Worm (Caenorhabditis elegans) whole organism, L3 larva: ENCODE measurements around the gene F02E8.4.
A peak's percentile ranks its signal among the peaks of the same experiment; 100 is the strongest.

ENCODE experiments used
- R02D3.7 ChIP-seq: fragments of 150-350 bp; optimal IDR thresholded peaks from 2 replicates; lab custom pipeline; 2014; ENCODE audit warnings: missing biosample characterization, missing genetic modification characterization
- ZK546.5 ChIP-seq: sonication (generic microtip); optimal IDR thresholded peaks from 2 replicates; lab custom pipeline; 2017; ENCODE audit warnings: missing biosample characterization, missing genetic modification characterization
- aly-2 ChIP-seq: fragments of 150-350 bp; optimal IDR thresholded peaks from 2 replicates; lab custom pipeline; 2014; ENCODE audit warnings: missing biosample characterization, missing genetic modification characterization
- ama-1 ChIP-seq: fragments of 150-350 bp; optimal IDR thresholded peaks from 2 replicates; lab custom pipeline; 2018
- ceh-16 ChIP-seq: sonication (generic microtip); optimal IDR thresholded peaks from 2 replicates; lab custom pipeline; 2017; ENCODE audit warnings: missing biosample characterization, missing genetic modification characterization
- ceh-28 ChIP-seq: fragments of 150-350 bp; optimal IDR thresholded peaks from 2 replicates; lab custom pipeline; 2014; ENCODE audit warnings: missing biosample characterization, missing genetic modification reagents, missing genetic modification characterization
- ceh-82 ChIP-seq: fragments of 150-350 bp; optimal IDR thresholded peaks from 2 replicates; lab custom pipeline; 2014; ENCODE audit warnings: missing biosample characterization, missing genetic modification characterization
- ceh-9 ChIP-seq: sonication (generic microtip); optimal IDR thresholded peaks from 2 replicates; lab custom pipeline; 2018; ENCODE audit warnings: missing biosample characterization, missing genetic modification characterization
- daf-12 ChIP-seq: fragments of 150-350 bp; optimal IDR thresholded peaks from 2 replicates; lab custom pipeline; 2014; ENCODE audit warnings: missing biosample characterization, missing genetic modification reagents, missing genetic modification characterization
- egl-27 ChIP-seq: sonication (generic microtip); optimal IDR thresholded peaks from 4 replicates; lab custom pipeline; 2017; ENCODE audit warnings: missing biosample characterization, missing genetic modification reagents, missing genetic modification characterization
- egl-5 ChIP-seq: fragments of 150-350 bp; optimal IDR thresholded peaks from 2 replicates; lab custom pipeline; 2017; ENCODE audit warnings: missing biosample characterization, missing genetic modification reagents, missing genetic modification characterization, inconsistent platforms
- elt-2 ChIP-seq: sonication (generic microtip); optimal IDR thresholded peaks from 2 replicates; lab custom pipeline; 2016; ENCODE audit warnings: missing genetic modification reagents, mild to moderate bottlenecking, missing genetic modification characterization, missing compliant biosample characterization
- elt-3 ChIP-seq, 3 experiments: fragments of 150-350 bp in 1 of 3; sonication (generic microtip) in 2 of 3; optimal IDR thresholded peaks; 2 replicates in 2 of 3; 4 replicates in 1 of 3; lab custom pipeline; 2014 to 2017; ENCODE audit warnings: missing biosample characterization in 3 of 3, missing genetic modification characterization in 3 of 3
- eor-1 ChIP-seq, 2 experiments: fragments of 150-350 bp; optimal IDR thresholded peaks; 2 replicates each; lab custom pipeline; 2014 to 2018; ENCODE audit warnings: missing biosample characterization in 2 of 2, missing genetic modification characterization in 2 of 2
- fkh-10 ChIP-seq: sonication (generic microtip); optimal IDR thresholded peaks from 2 replicates; lab custom pipeline; 2017; ENCODE audit warnings: missing biosample characterization, missing genetic modification reagents, missing genetic modification characterization
- fkh-2 ChIP-seq: fragments of 150-350 bp; optimal IDR thresholded peaks from 2 replicates; lab custom pipeline; 2014; ENCODE audit warnings: missing biosample characterization, missing genetic modification reagents, missing genetic modification characterization
- fos-1 ChIP-seq: fragments of 150-350 bp; optimal IDR thresholded peaks from 2 replicates; lab custom pipeline; 2014; ENCODE audit warnings: missing biosample characterization, missing genetic modification characterization
- jun-1 ChIP-seq: fragments of 150-350 bp; optimal IDR thresholded peaks from 2 replicates; lab custom pipeline; 2014; ENCODE audit warnings: missing biosample characterization, missing genetic modification reagents, missing genetic modification characterization
- lin-15B ChIP-seq: fragments of 150-350 bp; optimal IDR thresholded peaks from 2 replicates; lab custom pipeline; 2014; ENCODE audit warnings: missing biosample characterization, missing genetic modification characterization
- lin-39 ChIP-seq: fragments of 150-350 bp; optimal IDR thresholded peaks from 2 replicates; lab custom pipeline; 2018; ENCODE audit warnings: missing biosample characterization, missing genetic modification reagents, missing genetic modification characterization
- nfya-1 ChIP-seq: sonication (generic microtip); optimal IDR thresholded peaks from 2 replicates; lab custom pipeline; 2017; ENCODE audit warnings: missing genetic modification characterization, mild to moderate bottlenecking, missing compliant biosample characterization, antibody characterized with exemption, moderate library complexity; ENCODE audit not compliant: insufficient read depth
- nhr-23 ChIP-seq: fragments of 150-350 bp; optimal IDR thresholded peaks from 2 replicates; lab custom pipeline; 2014; ENCODE audit warnings: missing biosample characterization, missing genetic modification reagents, missing genetic modification characterization
- nhr-237 ChIP-seq: fragments of 150-350 bp; optimal IDR thresholded peaks from 2 replicates; lab custom pipeline; 2014; ENCODE audit warnings: missing biosample characterization, missing genetic modification characterization
- nhr-25 ChIP-seq: sonication (generic microtip); optimal IDR thresholded peaks from 2 replicates; lab custom pipeline; 2017; ENCODE audit warnings: missing biosample characterization, missing genetic modification characterization
- nhr-28 ChIP-seq: fragments of 150-350 bp; optimal IDR thresholded peaks from 2 replicates; lab custom pipeline; 2014; ENCODE audit warnings: missing biosample characterization, missing genetic modification characterization
- nhr-43 ChIP-seq: sonication (generic microtip); optimal IDR thresholded peaks from 2 replicates; lab custom pipeline; 2016; ENCODE audit warnings: mild to moderate bottlenecking, missing genetic modification characterization, missing compliant biosample characterization; ENCODE audit not compliant: poor library complexity, severe bottlenecking
- nhr-67 ChIP-seq: fragments of 150-350 bp; optimal IDR thresholded peaks from 2 replicates; lab custom pipeline; 2014; ENCODE audit warnings: missing biosample characterization, missing genetic modification characterization
- nhr-76 ChIP-seq: fragments of 150-350 bp; sonication (generic microtip); optimal IDR thresholded peaks from 5 replicates; lab custom pipeline; 2014; ENCODE audit warnings: missing biosample characterization, missing genetic modification characterization
- nhr-77 ChIP-seq: fragments of 150-350 bp; optimal IDR thresholded peaks from 2 replicates; lab custom pipeline; 2014; ENCODE audit warnings: missing biosample characterization, missing genetic modification characterization
- pha-4 ChIP-seq: fragments of 150-350 bp; optimal IDR thresholded peaks from 2 replicates; lab custom pipeline; 2014; ENCODE audit warnings: missing biosample characterization, missing genetic modification reagents, missing genetic modification characterization
- sea-2 ChIP-seq: fragments of 150-350 bp; sonication (generic microtip); optimal IDR thresholded peaks from 4 replicates; lab custom pipeline; 2014; ENCODE audit warnings: missing biosample characterization, missing genetic modification reagents, missing genetic modification characterization
- tbx-2 ChIP-seq: sonication (generic microtip); optimal IDR thresholded peaks from 2 replicates; lab custom pipeline; 2016; ENCODE audit warnings: mild to moderate bottlenecking, missing genetic modification characterization, missing compliant biosample characterization
- unc-39 ChIP-seq: sonication (generic microtip); optimal IDR thresholded peaks from 4 replicates; lab custom pipeline; 2017; ENCODE audit warnings: missing biosample characterization, missing genetic modification characterization
- unc-62 ChIP-seq: fragments of 150-350 bp; sonication (generic microtip); optimal IDR thresholded peaks from 4 replicates; lab custom pipeline; 2014; ENCODE audit warnings: missing biosample characterization, missing genetic modification reagents, missing genetic modification characterization
- zag-1 ChIP-seq: fragments of 150-350 bp; optimal IDR thresholded peaks from 2 replicates; lab custom pipeline; 2014; ENCODE audit warnings: missing biosample characterization, missing genetic modification characterization
- ztf-11 ChIP-seq: fragments of 150-350 bp; optimal IDR thresholded peaks from 2 replicates; lab custom pipeline; 2014; ENCODE audit warnings: missing biosample characterization, missing genetic modification characterization
- ztf-4 ChIP-seq: fragments of 150-350 bp; optimal IDR thresholded peaks from 2 replicates; lab custom pipeline; 2014; ENCODE audit warnings: missing biosample characterization, missing genetic modification characterization

F02E8.4 gene

ce11 chrX:4429364-4429763 lies 24.6 kb upstream of the F02E8.4 start:
- TF ChIP-seq unc-62: no peak
- TF ChIP-seq elt-3 (tag; optimal IDR thresholded peaks at IDR 0.05; lab: Kevin White, UChicago): no peak
- no peak for TF ChIP-seq aly-2 (tag; lab: Kevin White, UChicago)
- TF ChIP-seq nhr-25 (tag; lab: Kevin White, UChicago): no peak
- TF ChIP-seq egl-27 (tag; lab: Kevin White, UChicago): no peak
- TF ChIP-seq ceh-82 (tag; lab: Kevin White, UChicago): no peak
- TF ChIP-seq ceh-28 (tag; lab: Kevin White, UChicago): no peak
- no peak for TF ChIP-seq ceh-16 (tag; lab: Kevin White, UChicago)
- TF ChIP-seq ama-1 (lab: Kevin White, UChicago): no peak
- no peak for TF ChIP-seq ztf-11 (tag; lab: Kevin White, UChicago)

- TF ChIP-seq elt-2 (tag; lab: Kevin White, UChicago) (no peak), ceh-9 (tag; lab: Kevin White, UChicago) (no peak), elt-3 (tag; optimal IDR thresholded peaks at IDR 0.05; lab: Kevin White, UChicago) (no peak), tbx-2 (tag; lab: Kevin White, UChicago) (no peak), lin-39 (tag; lab: Kevin White, UChicago) (peak; percentile 43), fkh-10 (GFP tag; lab: Kevin White, UChicago) (peak; percentile 57), jun-1 (tag; lab: Kevin White, UChicago) (no peak), R02D3.7 (tag; lab: Kevin White, UChicago) (no peak), nfya-1 (tag; lab: Kevin White, UChicago) (peak; percentile 24)
- TF ChIP-seq, all 47 proteins: peak for 3
Measured at ce11 chrX:4434577-4434976, 19.3 kb upstream of the F02E8.4 start.

- no peak for TF ChIP-seq fos-1
- TF ChIP-seq unc-39 (tag; lab: Kevin White, UChicago): no peak
- TF ChIP-seq ceh-82 (tag; lab: Kevin White, UChicago): no peak
- no peak for TF ChIP-seq tbx-2 (tag; lab: Kevin White, UChicago)
- no peak for TF ChIP-seq fkh-2
- TF ChIP-seq nhr-43: no peak
- TF ChIP-seq R02D3.7 (tag; lab: Kevin White, UChicago): no peak
- TF ChIP-seq jun-1 (tag; lab: Kevin White, UChicago): no peak
- no peak for TF ChIP-seq ceh-9 (tag; lab: Kevin White, UChicago)
- no peak for TF ChIP-seq lin-39 (tag; lab: Kevin White, UChicago)
- no peak for TF ChIP-seq nhr-77 (tag; lab: Kevin White, UChicago)
- no peak for TF ChIP-seq ceh-28 (tag; lab: Kevin White, UChicago)
- no peak for TF ChIP-seq egl-5 (tag; lab: Kevin White, UChicago)
- no peak for TF ChIP-seq egl-27 (tag; lab: Kevin White, UChicago)
- TF ChIP-seq ceh-16 (tag; lab: Kevin White, UChicago): no peak
- TF ChIP-seq zag-1 (tag; lab: Kevin White, UChicago): no peak
- TF ChIP-seq fkh-10 (GFP tag; lab: Kevin White, UChicago): no peak
- no peak for TF ChIP-seq elt-2 (tag; lab: Kevin White, UChicago)
- TF ChIP-seq nhr-237 (tag; lab: Kevin White, UChicago): no peak
Measured at ce11 chrX:4435396-4435795, 18.5 kb upstream of the F02E8.4 start.

- TF ChIP-seq R02D3.7 (tag; lab: Kevin White, UChicago) (no peak), elt-2 (tag; lab: Kevin White, UChicago) (peak; percentile 0)
Measured at ce11 chrX:4437555-4437954, 16.4 kb upstream of the F02E8.4 start, which contains the start of gene cest-26. Gene cest-26 (minus strand): TSS chrX:4437655.

- TF ChIP-seq ztf-4: no peak
- TF ChIP-seq egl-27 (tag; lab: Kevin White, UChicago): no peak
- TF ChIP-seq nhr-28 (tag; lab: Kevin White, UChicago): no peak
- no peak for TF ChIP-seq tbx-2 (tag; lab: Kevin White, UChicago)
- no peak for TF ChIP-seq eor-1 (tag; optimal IDR thresholded peaks at IDR 0.05; lab: Kevin White, UChicago)
- TF ChIP-seq pha-4: no peak
- TF ChIP-seq nhr-76 (tag; lab: Kevin White, UChicago): no peak
- no peak for TF ChIP-seq daf-12
- no peak for TF ChIP-seq R02D3.7 (tag; lab: Kevin White, UChicago)
- no peak for TF ChIP-seq sea-2 (GFP tag; lab: Kevin White, UChicago)
- TF ChIP-seq nhr-43: no peak
- TF ChIP-seq nhr-23: no peak
- no peak for TF ChIP-seq lin-15B (tag; lab: Kevin White, UChicago)
- TF ChIP-seq nhr-67 (tag; lab: Kevin White, UChicago): no peak
- TF ChIP-seq ZK546.5 (tag; lab: Kevin White, UChicago): no peak
- no peak for TF ChIP-seq zag-1 (tag; lab: Kevin White, UChicago)
- no peak for TF ChIP-seq unc-62
- TF ChIP-seq ceh-9 (tag; lab: Kevin White, UChicago): no peak
- TF ChIP-seq fos-1: no peak
Measured at ce11 chrX:4438823-4439222, 15.1 kb upstream of the F02E8.4 start.
